Fruit fly (Drosophila melanogaster) whole organism: Measurements from ENCODE around the gene CG32344.

Source experiments
- CG8478 ChIP-seq: fragments of >200 bp; optimal IDR thresholded peaks from 2 replicates; lab custom pipeline; 2018; ENCODE audit warnings: inconsistent platforms
- Dll ChIP-seq: fragments of >200 bp; optimal IDR thresholded peaks from 2 replicates; lab custom pipeline; 2017
- EcR ChIP-seq, 2 experiments: fragments of >200 bp; optimal IDR thresholded peaks; 2 replicates each; lab custom pipeline; 2017; ENCODE audit warnings: missing biosample characterization in 2 of 2, missing genetic modification characterization in 2 of 2, missing genetic modification reagents in 2 of 2
- pan ChIP-seq: fragments of >200 bp; optimal IDR thresholded peaks from 2 replicates; lab custom pipeline; 2017
- psq ChIP-seq: fragments of >200 bp; optimal IDR thresholded peaks from 2 replicates; lab custom pipeline; 2017
- usp ChIP-seq: fragments of >200 bp; optimal IDR thresholded peaks from 2 replicates; lab custom pipeline; 2017; ENCODE audit warnings: missing biosample characterization, missing genetic modification characterization, mixed read lengths

The CG32344 gene

dm6 chr3L:324486-324885, at the start of gene CG32344:
CG32344 (minus strand) TSS chr3L:324720.
- TF ChIP-seq psq: no peak
- no peak for TF ChIP-seq Dll (lab: Kevin White, UChicago)
- TF ChIP-seq EcR (GFP tag; optimal IDR thresholded peaks at IDR 0.05; lab: Kevin White, UChicago): no peak
- TF ChIP-seq usp (GFP tag; lab: Kevin White, UChicago): no peak
- no peak for TF ChIP-seq pan
- TF ChIP-seq CG8478 (lab: Kevin White, UChicago): no peak

dm6 chr3L:371228-371627, 46.7 kb upstream of the CG32344 start:
- TF ChIP-seq usp (GFP tag; lab: Kevin White, UChicago): no peak
- no peak for TF ChIP-seq EcR (GFP tag; optimal IDR thresholded peaks at IDR 0.05; lab: Kevin White, UChicago)
- no peak for TF ChIP-seq pan
- TF ChIP-seq psq: no peak
- no peak for TF ChIP-seq CG8478 (lab: Kevin White, UChicago)
- no peak for TF ChIP-seq Dll (lab: Kevin White, UChicago)

dm6 chr3L:366337-366736, 41.8 kb upstream of the CG32344 start, which contains the start of gene CG13884:
CG13884 (minus strand) TSS chr3L:366437.
- TF ChIP-seq usp (GFP tag; lab: Kevin White, UChicago): no peak
- no peak for TF ChIP-seq EcR (GFP tag; optimal IDR thresholded peaks at IDR 0.05; lab: Kevin White, UChicago)
- no peak for TF ChIP-seq CG8478 (lab: Kevin White, UChicago)
- TF ChIP-seq Dll (lab: Kevin White, UChicago): no peak
- no peak for TF ChIP-seq pan
- no peak for TF ChIP-seq psq

dm6 chr3L:361201-361600, 36.7 kb upstream of the CG32344 start, which contains the start of the genes Cdc5 and CG1233:
Cdc5 (minus strand) TSS chr3L:361383.
CG1233 (plus strand) TSS chr3L:361472.
- TF ChIP-seq CG8478 (lab: Kevin White, UChicago) (no peak), pan (no peak)

- TF ChIP-seq EcR (GFP tag; optimal IDR thresholded peaks at IDR 0.05; lab: Kevin White, UChicago): no peak
- no peak for TF ChIP-seq psq
- no peak for TF ChIP-seq Dll (lab: Kevin White, UChicago)
- no peak for TF ChIP-seq usp (GFP tag; lab: Kevin White, UChicago)
- no peak for TF ChIP-seq pan
- TF ChIP-seq CG8478 (lab: Kevin White, UChicago): no peak
Observed at dm6 chr3L:357681-358080, 33.2 kb upstream of the CG32344 start, which contains the start of gene Roc1b. Roc1b (plus strand) TSS chr3L:357981.

- no peak for TF ChIP-seq pan
- TF ChIP-seq EcR (GFP tag; optimal IDR thresholded peaks at IDR 0.05; lab: Kevin White, UChicago): no peak
- no peak for TF ChIP-seq CG8478 (lab: Kevin White, UChicago)
- no peak for TF ChIP-seq psq
- no peak for TF ChIP-seq usp (GFP tag; lab: Kevin White, UChicago)
- no peak for TF ChIP-seq Dll (lab: Kevin White, UChicago)
Observed at dm6 chr3L:356016-356472, 31.5 kb upstream of the CG32344 start, which contains the start of gene CG1231. CG1231 (plus strand) TSS chr3L:356422.

- TF ChIP-seq EcR (GFP tag; optimal IDR thresholded peaks at IDR 0.05; lab: Kevin White, UChicago) (no peak), psq (no peak), Dll (lab: Kevin White, UChicago) (no peak), usp (GFP tag; lab: Kevin White, UChicago) (no peak), CG8478 (lab: Kevin White, UChicago) (no peak), pan (no peak)
Observed at dm6 chr3L:350651-351228, 26.2 kb upstream of the CG32344 start.

dm6 chr3L:349751-350150, 25.2 kb upstream of the CG32344 start:
- TF ChIP-seq Dll (lab: Kevin White, UChicago) (no peak), psq (no peak), EcR (GFP tag; optimal IDR thresholded peaks at IDR 0.05; lab: Kevin White, UChicago) (no peak), usp (GFP tag; lab: Kevin White, UChicago) (no peak), CG8478 (lab: Kevin White, UChicago) (no peak), pan (no peak)

dm6 chr3L:348406-348743, 23.9 kb upstream of the CG32344 start:
- TF ChIP-seq EcR (GFP tag; optimal IDR thresholded peaks at IDR 0.05; lab: Kevin White, UChicago) (no peak), psq (no peak), CG8478 (lab: Kevin White, UChicago) (no peak), Dll (lab: Kevin White, UChicago) (no peak), usp (GFP tag; lab: Kevin White, UChicago) (no peak), pan (no peak)

- TF ChIP-seq EcR (GFP tag; optimal IDR thresholded peaks at IDR 0.05; lab: Kevin White, UChicago): no peak
- no peak for TF ChIP-seq Dll (lab: Kevin White, UChicago)
- TF ChIP-seq pan: no peak
- no peak for TF ChIP-seq usp (GFP tag; lab: Kevin White, UChicago)
- no peak for TF ChIP-seq CG8478 (lab: Kevin White, UChicago)
- no peak for TF ChIP-seq psq
Observed at dm6 chr3L:347641-348405, 23.3 kb upstream of the CG32344 start.

dm6 chr3L:346656-347640, 22.4 kb upstream of the CG32344 start, which contains the start of gene mth:
mth (minus strand) TSS chr3L:346957.
- TF ChIP-seq usp (GFP tag; lab: Kevin White, UChicago) (no peak), pan (no peak), Dll (lab: Kevin White, UChicago) (no peak), psq (no peak), EcR (GFP tag; optimal IDR thresholded peaks at IDR 0.05; lab: Kevin White, UChicago) (no peak)
